Worm (Caenorhabditis elegans) whole organism, young adult: ENCODE results near the gene srh-277.

Experiments
- B0336.3 ChIP-seq: fragments of 200-800 bp; sonication (Bioruptor generic); IDR thresholded peaks from 2 replicates; pipeline ENCODE4 v1.3.6; 2022; ENCODE audit warnings: missing genetic modification characterization, missing compliant biosample characterization
- C17E4.6 ChIP-seq: fragments of 200-800 bp; sonication (Bioruptor generic); IDR thresholded peaks from 2 replicates; pipeline ENCODE4 v1.3.6; 2022; ENCODE audit warnings: missing genetic modification reagents, missing genetic modification characterization, missing compliant biosample characterization
- F23B12.7 ChIP-seq: sonication (generic microtip); optimal IDR thresholded peaks from 2 replicates; lab custom pipeline; 2017; ENCODE audit warnings: missing genetic modification characterization, mild to moderate bottlenecking, missing compliant biosample characterization, antibody characterized with exemption, moderate library complexity; ENCODE audit not compliant: insufficient read depth
- F39B2.1 ChIP-seq: fragments of 200-800 bp; sonication (Bioruptor generic); IDR thresholded peaks from 2 replicates; pipeline ENCODE4 v1.3.6; 2022; ENCODE audit warnings: missing genetic modification reagents, missing genetic modification characterization, missing compliant biosample characterization
- F49E8.2 ChIP-seq: sonication (generic microtip); optimal IDR thresholded peaks from 3 replicates; lab custom pipeline; 2017; ENCODE audit warnings: missing genetic modification characterization, mild to moderate bottlenecking, missing compliant biosample characterization, antibody characterized with exemption, moderate library complexity; ENCODE audit not compliant: insufficient read depth
- F57C9.4 ChIP-seq: sonication (generic microtip); optimal IDR thresholded peaks from 2 replicates; lab custom pipeline; 2017; ENCODE audit warnings: mild to moderate bottlenecking, missing genetic modification characterization, missing compliant biosample characterization
- Y79H2A.3 ChIP-seq: fragments of 200-800 bp; sonication (Bioruptor generic); conservative IDR thresholded peaks from 2 replicates; pipeline ENCODE4 v1.3.6; 2022; ENCODE audit warnings: missing genetic modification reagents, missing genetic modification characterization, missing compliant biosample characterization
- ZK185.1 ChIP-seq: sonication (generic microtip); optimal IDR thresholded peaks from 2 replicates; lab custom pipeline; 2016; ENCODE audit warnings: mild to moderate bottlenecking, missing genetic modification characterization, missing compliant biosample characterization; ENCODE audit not compliant: poor library complexity, severe bottlenecking
- ama-1 ChIP-seq, 3 experiments: fragments of 150-350 bp in 1 of 3; sonication (generic microtip) in 2 of 3; optimal IDR thresholded peaks; 2 replicates each; lab custom pipeline; 2014 to 2018; ENCODE audit warnings: missing biosample characterization in 2 of 3, missing genetic modification characterization in 2 of 3, missing genetic modification reagents in 2 of 3
- aptf-2 ChIP-seq: fragments of 200-800 bp; sonication (Bioruptor generic); conservative IDR thresholded peaks from 2 replicates; pipeline ENCODE4 v1.3.6; 2022; ENCODE audit warnings: missing genetic modification reagents, missing genetic modification characterization, missing compliant biosample characterization
- athp-1 ChIP-seq: sonication (generic microtip); optimal IDR thresholded peaks from 2 replicates; lab custom pipeline; 2017; ENCODE audit warnings: mild to moderate bottlenecking, missing genetic modification characterization, missing compliant biosample characterization
- attf-6 ChIP-seq: fragments of 200-800 bp; sonication (Bioruptor generic); IDR thresholded peaks from 2 replicates; pipeline ENCODE4 v1.3.6; 2022; ENCODE audit warnings: missing genetic modification reagents, missing genetic modification characterization, missing compliant biosample characterization
- cebp-1 ChIP-seq, 2 experiments: fragments of 200-800 bp in 1 of 2; sonication (Bioruptor generic) in 1 of 2; sonication (generic microtip) in 1 of 2; IDR thresholded peaks in 1 of 2; optimal IDR thresholded peaks in 1 of 2; 2 replicates each; pipeline versions ENCODE4 v1.3.6 to Lab custom; 2017 to 2022; ENCODE audit warnings: missing compliant biosample characterization in 2 of 2, missing genetic modification characterization in 2 of 2, mild to moderate bottlenecking in 1 of 2, missing genetic modification reagents in 1 of 2, moderate library complexity in 1 of 2
- ceh-27 ChIP-seq: fragments of 200-800 bp; sonication (Bioruptor generic); optimal IDR thresholded peaks from 2 replicates; lab custom pipeline; 2018; ENCODE audit warnings: mild to moderate bottlenecking, missing genetic modification characterization, moderate library complexity, missing compliant biosample characterization
- ceh-91 ChIP-seq: fragments of 200-800 bp; sonication (Bioruptor generic); IDR thresholded peaks from 2 replicates; pipeline ENCODE4 v1.3.6; 2022; ENCODE audit warnings: missing genetic modification reagents, missing genetic modification characterization, missing compliant biosample characterization
- die-1 ChIP-seq: sonication (generic microtip); optimal IDR thresholded peaks from 2 replicates; lab custom pipeline; 2016; ENCODE audit warnings: missing genotype, mild to moderate bottlenecking, missing genetic modification characterization, missing compliant biosample characterization
- egl-18 ChIP-seq: fragments of 200-800 bp; sonication (Bioruptor generic); IDR thresholded peaks from 2 replicates; pipeline ENCODE4 v1.3.6; 2022; ENCODE audit warnings: missing genetic modification reagents, missing genetic modification characterization, missing compliant biosample characterization
- egrh-3 ChIP-seq: fragments of 200-800 bp; sonication (Bioruptor generic); IDR thresholded peaks from 2 replicates; pipeline ENCODE4 v1.3.6; 2022; ENCODE audit warnings: missing genetic modification reagents, missing genetic modification characterization, missing compliant biosample characterization
- ets-4 ChIP-seq: fragments of 200-800 bp; sonication (Bioruptor generic); optimal IDR thresholded peaks from 2 replicates; lab custom pipeline; 2018; ENCODE audit warnings: mild to moderate bottlenecking, missing genetic modification characterization, missing compliant biosample characterization
- fkh-3 ChIP-seq: sonication (generic microtip); optimal IDR thresholded peaks from 2 replicates; lab custom pipeline; 2016; ENCODE audit warnings: mild to moderate bottlenecking, missing genetic modification characterization, missing compliant biosample characterization
- gei-17 ChIP-seq: fragments of 200-800 bp; sonication (Bioruptor generic); optimal IDR thresholded peaks from 2 replicates; lab custom pipeline; 2018; ENCODE audit warnings: mild to moderate bottlenecking, missing genetic modification characterization, missing compliant biosample characterization
- him-1 ChIP-seq: sonication (generic microtip); optimal IDR thresholded peaks from 2 replicates; lab custom pipeline; 2016; ENCODE audit warnings: missing genotype, missing genetic modification reagents, missing genetic modification characterization, missing compliant biosample characterization
- hlh-12 ChIP-seq: sonication (generic microtip); optimal IDR thresholded peaks from 2 replicates; lab custom pipeline; 2016; ENCODE audit warnings: missing genetic modification characterization, missing compliant biosample characterization
- hlh-26 ChIP-seq: fragments of 200-800 bp; sonication (Bioruptor generic); conservative IDR thresholded peaks from 2 replicates; pipeline ENCODE4 v1.3.6; 2022; ENCODE audit warnings: missing genetic modification reagents, missing genetic modification characterization, missing compliant biosample characterization
- hsf-1 ChIP-seq: fragments of 200-800 bp; sonication (Bioruptor generic); IDR thresholded peaks from 2 replicates; pipeline ENCODE4 v1.3.6; 2022; ENCODE audit warnings: missing genetic modification reagents, missing genetic modification characterization, missing compliant biosample characterization
- let-526 ChIP-seq: fragments of 200-800 bp; sonication (Bioruptor generic); IDR thresholded peaks from 2 replicates; pipeline ENCODE4 v1.3.6; 2022; ENCODE audit warnings: missing genetic modification reagents, missing genetic modification characterization, missing compliant biosample characterization
- lin-40 ChIP-seq: sonication (generic microtip); optimal IDR thresholded peaks from 2 replicates; lab custom pipeline; 2016; ENCODE audit warnings: missing genetic modification characterization, mild to moderate bottlenecking, missing compliant biosample characterization, missing genotype, missing genetic modification reagents
- lsl-1 ChIP-seq: fragments of 200-800 bp; sonication (Bioruptor generic); optimal IDR thresholded peaks from 2 replicates; lab custom pipeline; 2018; ENCODE audit warnings: mild to moderate bottlenecking, missing genetic modification characterization, moderate library complexity, missing compliant biosample characterization
- madf-10 ChIP-seq: sonication (generic microtip); optimal IDR thresholded peaks from 2 replicates; lab custom pipeline; 2016; ENCODE audit warnings: mild to moderate bottlenecking, missing genetic modification characterization, missing compliant biosample characterization
- madf-3 ChIP-seq: fragments of 200-800 bp; sonication (Bioruptor generic); IDR thresholded peaks from 2 replicates; pipeline ENCODE4 v1.3.6; 2022; ENCODE audit warnings: missing genetic modification reagents, missing genetic modification characterization, missing compliant biosample characterization
- nfya-2 ChIP-seq: fragments of 200-800 bp; sonication (Bioruptor generic); IDR thresholded peaks from 2 replicates; pipeline ENCODE4 v1.3.6; 2022; ENCODE audit warnings: missing genetic modification reagents, missing genetic modification characterization, missing compliant biosample characterization
- nfyb-1 ChIP-seq: fragments of 200-800 bp; sonication (Bioruptor generic); IDR thresholded peaks from 2 replicates; pipeline ENCODE4 v1.3.6; 2022; ENCODE audit warnings: missing genetic modification reagents, missing genetic modification characterization, missing compliant biosample characterization
- nhr-80 ChIP-seq: sonication (generic microtip); optimal IDR thresholded peaks from 2 replicates; lab custom pipeline; 2016; ENCODE audit warnings: missing genetic modification characterization, missing compliant biosample characterization
- pha-4 ChIP-seq: fragments of 150-350 bp; sonication (generic microtip); optimal IDR thresholded peaks from 2 replicates; lab custom pipeline; 2014; ENCODE audit warnings: missing biosample characterization, missing genetic modification reagents, missing genetic modification characterization
- rec-8 ChIP-seq, 2 experiments: sonication (generic microtip); optimal IDR thresholded peaks; 2 replicates each; lab custom pipeline; 2016; ENCODE audit warnings: mild to moderate bottlenecking in 2 of 2, missing genetic modification characterization in 2 of 2, missing genetic modification reagents in 2 of 2, missing genotype in 2 of 2, missing biosample characterization in 1 of 2, missing compliant biosample characterization in 1 of 2, moderate library complexity in 1 of 2
- tbp1 ChIP-seq: fragments of 200-800 bp; sonication (Bioruptor generic); optimal IDR thresholded peaks from 2 replicates; lab custom pipeline; 2018; ENCODE audit warnings: mild to moderate bottlenecking, missing genetic modification characterization, missing compliant biosample characterization
- unc-130 ChIP-seq: sonication (generic microtip); optimal IDR thresholded peaks from 2 replicates; lab custom pipeline; 2016; ENCODE audit warnings: missing genetic modification reagents, missing genetic modification characterization, missing compliant biosample characterization
- zfh-2 ChIP-seq: fragments of 200-800 bp; sonication (Bioruptor generic); conservative IDR thresholded peaks from 2 replicates; pipeline ENCODE4 v1.3.6; 2022; ENCODE audit warnings: missing genetic modification reagents, missing genetic modification characterization, missing compliant biosample characterization
- zim-3 ChIP-seq: sonication (generic microtip); optimal IDR thresholded peaks from 2 replicates; lab custom pipeline; 2017; ENCODE audit warnings: mild to moderate bottlenecking, missing genetic modification characterization, moderate library complexity, missing compliant biosample characterization
- ztf-25 ChIP-seq: fragments of 200-800 bp; sonication (Bioruptor generic); IDR thresholded peaks from 2 replicates; pipeline ENCODE4 v1.3.6; 2022; ENCODE audit warnings: missing genetic modification reagents, missing genetic modification characterization, missing compliant biosample characterization

Gene srh-277

ce11 chrV:16194639-16195038, 11.6 kb downstream of the srh-277 start, which contains the start of gene rabr-4:
Gene rabr-4, plus strand, starts transcription at chrV:16194939.
- TF ChIP-seq ceh-91 (GFP tag; lab: Robert Waterston, UW) (no peak), zfh-2 (no peak), F23B12.7 (no peak), ama-1 (optimal IDR thresholded peaks at IDR 0.05; lab: Kevin White, UChicago) (no peak), ama-1 (GFP tag; optimal IDR thresholded peaks at IDR 0.05; lab: Kevin White, UChicago) (no peak), egl-18 (GFP tag; lab: Robert Waterston, UW) (no peak), unc-130 (GFP tag; lab: Kevin White, UChicago) (no peak)

- TF ChIP-seq unc-130 (GFP tag; lab: Kevin White, UChicago): no peak
- no peak for TF ChIP-seq let-526
These were observed 12.4 kb downstream of the srh-277 start, which contains the start of gene rabr-3 for ce11 chrV:16195379-16195778. Gene rabr-3, plus strand, starts transcription at chrV:16195679.

- TF ChIP-seq madf-10 (tag; lab: Kevin White, UChicago) (no peak), hsf-1 (GFP tag; lab: Robert Waterston, UW) (no peak), ets-4 (no peak), ZK185.1 (tag; lab: Kevin White, UChicago) (no peak), B0336.3 (no peak), let-526 (no peak), rec-8 (tag; optimal IDR thresholded peaks at IDR 0.05; lab: Kevin White, UChicago) (no peak), die-1 (no peak), nfyb-1 (GFP tag; lab: Robert Waterston, UW) (no peak)
- TF ChIP-seq, all 124 proteins: peak for 0
These were observed 15.0 kb downstream of the srh-277 start, which contains the start of gene F11A5.5 for ce11 chrV:16198016-16198415. Gene F11A5.5, plus strand, starts transcription at chrV:16198316.

- TF ChIP-seq Y79H2A.3 (GFP tag; lab: Robert Waterston, UW) (no peak), nfya-2 (GFP tag; lab: Robert Waterston, UW) (no peak), nfyb-1 (GFP tag; lab: Robert Waterston, UW) (no peak), hlh-12 (tag; lab: Kevin White, UChicago) (no peak), tbp1 (GFP tag; lab: Kevin White, UChicago) (no peak), athp-1 (tag; lab: Kevin White, UChicago) (no peak), cebp-1 (GFP tag; IDR thresholded peaks at IDR 0.05; lab: Robert Waterston, UW) (no peak), cebp-1 (tag; optimal IDR thresholded peaks at IDR 0.05; lab: Kevin White, UChicago) (no peak), nhr-80 (tag; lab: Kevin White, UChicago) (no peak), egrh-3 (GFP tag; lab: Robert Waterston, UW) (no peak), ets-4 (no peak), lin-40 (tag; lab: Kevin White, UChicago) (no peak), him-1 (tag; lab: Kevin White, UChicago) (no peak), attf-6 (GFP tag; lab: Robert Waterston, UW) (no peak), F39B2.1 (GFP tag; lab: Robert Waterston, UW) (no peak)
These were observed 18.7 kb downstream of the srh-277 start, which contains the start of gene F11A5.17 for ce11 chrV:16201730-16202129. Gene F11A5.17, plus strand, starts transcription at chrV:16202030.

- TF ChIP-seq ztf-25 (GFP tag; lab: Robert Waterston, UW): no peak
- TF ChIP-seq egrh-3 (GFP tag; lab: Robert Waterston, UW): no peak
- TF ChIP-seq zim-3 (tag; lab: Kevin White, UChicago): no peak
- TF ChIP-seq tbp1 (GFP tag; lab: Kevin White, UChicago): no peak
- TF ChIP-seq F39B2.1 (GFP tag; lab: Robert Waterston, UW): no peak
- TF ChIP-seq fkh-3 (tag; lab: Kevin White, UChicago): no peak
- no peak for TF ChIP-seq madf-3 (GFP tag; lab: Robert Waterston, UW)
- no peak for TF ChIP-seq ceh-27
- TF ChIP-seq let-526: no peak
- TF ChIP-seq aptf-2 (GFP tag; lab: Robert Waterston, UW): no peak
- no peak for TF ChIP-seq zfh-2
- no peak for TF ChIP-seq pha-4
- TF ChIP-seq lsl-1 (GFP tag; lab: Kevin White, UChicago): no peak
- no peak for TF ChIP-seq C17E4.6 (GFP tag; lab: Robert Waterston, UW)
- no peak for TF ChIP-seq hlh-26 (GFP tag; lab: Robert Waterston, UW)
- no peak for TF ChIP-seq F57C9.4
- TF ChIP-seq gei-17 (GFP tag; lab: Kevin White, UChicago): no peak
- no peak for TF ChIP-seq F49E8.2 (tag; lab: Kevin White, UChicago)
These were observed 19.6 kb downstream of the srh-277 start, which contains the start of gene F11A5.18 for ce11 chrV:16202618-16203017. Gene F11A5.18, plus strand, starts transcription at chrV:16202918.
